Fruit fly (Drosophila melanogaster): ENCODE results near the gene CG32269.

- TF ChIP-seq CG32006 (GFP tag; optimal IDR thresholded peaks at IDR 0.05) (no peak), Blimp-1 (GFP tag; optimal IDR thresholded peaks at IDR 0.05) (peak; percentile 86), CG3919 (GFP tag; optimal IDR thresholded peaks at IDR 0.05) (peak; percentile 25)
Observed at dm6 chr3L:3222643-3223389, 14.0 kb upstream of the CG32269 start, which contains the start of the genes RpL28 and eIF1.

Measured in whole organism, prepupa.